Worm (Caenorhabditis elegans) whole organism, late embryonic: Measurements from ENCODE around the gene F31F7.1.

Experiments
- K09A11.1 ChIP-seq: sonication (generic microtip); optimal IDR thresholded peaks from 2 replicates; lab custom pipeline; 2017; ENCODE audit warnings: antibody characterized with exemption, mild to moderate bottlenecking, missing genetic modification characterization, missing compliant biosample characterization; ENCODE audit not compliant: insufficient read depth
- ceh-6 ChIP-seq: fragments of 200-800 bp; sonication (Bioruptor generic); optimal IDR thresholded peaks from 2 replicates; lab custom pipeline; 2018; ENCODE audit warnings: mild to moderate bottlenecking, missing genetic modification characterization, missing compliant biosample characterization
- ceh-9 ChIP-seq: sonication (generic microtip); optimal IDR thresholded peaks from 2 replicates; lab custom pipeline; 2016; ENCODE audit warnings: mild to moderate bottlenecking, missing genetic modification characterization, inconsistent platforms, missing compliant biosample characterization
- ets-4 ChIP-seq: sonication (generic microtip); optimal IDR thresholded peaks from 2 replicates; lab custom pipeline; 2016; ENCODE audit warnings: missing genetic modification characterization, missing compliant biosample characterization
- nhr-232 ChIP-seq: sonication (generic microtip); optimal IDR thresholded peaks from 2 replicates; lab custom pipeline; 2016; ENCODE audit warnings: missing genetic modification characterization, missing compliant biosample characterization
- pag-3 ChIP-seq: sonication (generic microtip); optimal IDR thresholded peaks from 2 replicates; lab custom pipeline; 2016; ENCODE audit warnings: missing compliant biosample characterization, missing genetic modification characterization, borderline replicate concordance
- pat-9 ChIP-seq: fragments of 200-800 bp; sonication (Bioruptor generic); optimal IDR thresholded peaks from 2 replicates; lab custom pipeline; 2018; ENCODE audit warnings: mild to moderate bottlenecking, missing genetic modification characterization, moderate library complexity, missing compliant biosample characterization
- rnt-1 ChIP-seq: sonication (generic microtip); optimal IDR thresholded peaks from 2 replicates; lab custom pipeline; 2016; ENCODE audit warnings: missing genetic modification characterization, missing compliant biosample characterization
- sox-2 ChIP-seq: fragments of 200-800 bp; sonication (Bioruptor generic); IDR thresholded peaks from 2 replicates; pipeline ENCODE4 v1.3.6; 2022; ENCODE audit warnings: missing genetic modification reagents, missing genetic modification characterization, missing compliant biosample characterization

ce11 chrV:6234876-6235275 is 41.4 kb upstream of the F31F7.1 start, which contains the start of gene K08B12.3:
- no peak for TF ChIP-seq ceh-6 (GFP tag; lab: Kevin White, UChicago)
- TF ChIP-seq K09A11.1 (tag; lab: Kevin White, UChicago) = no peak
- no peak for TF ChIP-seq pag-3 (tag; lab: Kevin White, UChicago)
- TF ChIP-seq ceh-9 (tag; lab: Kevin White, UChicago) = no peak
- no peak for TF ChIP-seq nhr-232
- TF ChIP-seq ets-4 (tag; lab: Kevin White, UChicago) = no peak
- TF ChIP-seq sox-2 = no peak
- TF ChIP-seq rnt-1 (tag; lab: Kevin White, UChicago) = no peak
- no peak for TF ChIP-seq pat-9 (tag; lab: Kevin White, UChicago)
